Worm (Caenorhabditis elegans) whole organism, late embryonic: ENCODE data around the gene Y53C12B.7.
A peak's percentile ranks its signal among the peaks of the same experiment; 100 is the strongest.

Experiments
- K02D7.2 ChIP-seq: sonication (generic microtip); optimal IDR thresholded peaks from 2 replicates; lab custom pipeline; 2017; ENCODE audit warnings: mild to moderate bottlenecking, missing genetic modification characterization, missing compliant biosample characterization
- T23F11.4 ChIP-seq: fragments of 200-800 bp; sonication (Bioruptor generic); optimal IDR thresholded peaks from 2 replicates; lab custom pipeline; 2018; ENCODE audit warnings: mild to moderate bottlenecking, missing genetic modification characterization, missing compliant biosample characterization
- ama-1 ChIP-seq: fragments of 150-350 bp; optimal IDR thresholded peaks from 2 replicates; lab custom pipeline; 2014
- ceh-14 ChIP-seq: sonication (generic microtip); optimal IDR thresholded peaks from 2 replicates; lab custom pipeline; 2016; ENCODE audit warnings: missing genotype, missing genetic modification characterization, missing compliant biosample characterization
- ceh-19 ChIP-seq: fragments of 200-800 bp; sonication (Bioruptor generic); optimal IDR thresholded peaks from 2 replicates; lab custom pipeline; 2018; ENCODE audit warnings: mild to moderate bottlenecking, missing genetic modification characterization, missing compliant biosample characterization
- ceh-2 ChIP-seq: sonication (generic microtip); optimal IDR thresholded peaks from 2 replicates; lab custom pipeline; 2016; ENCODE audit warnings: missing genotype, missing genetic modification characterization, missing compliant biosample characterization
- ceh-22 ChIP-seq: sonication (generic microtip); optimal IDR thresholded peaks from 2 replicates; lab custom pipeline; 2017; ENCODE audit warnings: missing biosample characterization, missing genetic modification characterization
- ceh-30 ChIP-seq: fragments of 150-350 bp; optimal IDR thresholded peaks from 2 replicates; lab custom pipeline; 2014; ENCODE audit warnings: missing biosample characterization, missing genetic modification characterization
- ceh-31 ChIP-seq: sonication (generic microtip); optimal IDR thresholded peaks from 2 replicates; lab custom pipeline; 2016; ENCODE audit warnings: missing genetic modification characterization, missing compliant biosample characterization
- ceh-34 ChIP-seq: sonication (generic microtip); optimal IDR thresholded peaks from 2 replicates; lab custom pipeline; 2016; ENCODE audit warnings: mild to moderate bottlenecking, missing genetic modification characterization, missing compliant biosample characterization
- ceh-48 ChIP-seq: sonication (generic microtip); optimal IDR thresholded peaks from 2 replicates; lab custom pipeline; 2016; ENCODE audit warnings: missing genetic modification characterization, inconsistent platforms, missing compliant biosample characterization
- ceh-6 ChIP-seq: fragments of 200-800 bp; sonication (Bioruptor generic); optimal IDR thresholded peaks from 2 replicates; lab custom pipeline; 2018; ENCODE audit warnings: mild to moderate bottlenecking, missing genetic modification characterization, missing compliant biosample characterization
- che-1 ChIP-seq: sonication (generic microtip); optimal IDR thresholded peaks from 2 replicates; lab custom pipeline; 2016; ENCODE audit warnings: mild to moderate bottlenecking, missing genetic modification characterization, missing compliant biosample characterization
- dmd-4 ChIP-seq: sonication (generic microtip); optimal IDR thresholded peaks from 2 replicates; lab custom pipeline; 2016; ENCODE audit warnings: borderline replicate concordance, missing genetic modification characterization, missing compliant biosample characterization
- dve-1 ChIP-seq: sonication (generic microtip); optimal IDR thresholded peaks from 2 replicates; lab custom pipeline; 2017; ENCODE audit warnings: antibody characterized with exemption, mild to moderate bottlenecking, missing genetic modification characterization, missing compliant biosample characterization
- elt-2 ChIP-seq: sonication (generic microtip); optimal IDR thresholded peaks from 2 replicates; lab custom pipeline; 2016; ENCODE audit warnings: missing genetic modification reagents, missing genetic modification characterization, missing compliant biosample characterization
- elt-4 ChIP-seq: sonication (generic microtip); optimal IDR thresholded peaks from 2 replicates; lab custom pipeline; 2016; ENCODE audit warnings: missing genetic modification characterization, missing compliant biosample characterization
- ets-4 ChIP-seq: sonication (generic microtip); optimal IDR thresholded peaks from 2 replicates; lab custom pipeline; 2016; ENCODE audit warnings: missing genetic modification characterization, missing compliant biosample characterization
- fax-1 ChIP-seq: sonication (generic microtip); optimal IDR thresholded peaks from 2 replicates; lab custom pipeline; 2016; ENCODE audit warnings: missing genotype, missing genetic modification characterization, missing compliant biosample characterization
- gmeb-2 ChIP-seq: sonication (generic microtip); optimal IDR thresholded peaks from 2 replicates; lab custom pipeline; 2016; ENCODE audit warnings: missing genetic modification characterization, inconsistent platforms, missing compliant biosample characterization
- hlh-13 ChIP-seq: fragments of 200-800 bp; sonication (Bioruptor generic); optimal IDR thresholded peaks from 2 replicates; lab custom pipeline; 2018; ENCODE audit warnings: mild to moderate bottlenecking, missing genetic modification characterization, missing compliant biosample characterization
- hlh-30 ChIP-seq: sonication (generic microtip); optimal IDR thresholded peaks from 2 replicates; lab custom pipeline; 2017; ENCODE audit warnings: antibody characterized with exemption, missing genetic modification characterization, missing compliant biosample characterization; ENCODE audit not compliant: insufficient read depth
- hlh-6 ChIP-seq: sonication (generic microtip); optimal IDR thresholded peaks from 2 replicates; lab custom pipeline; 2016; ENCODE audit warnings: missing genotype, missing genetic modification characterization, missing compliant biosample characterization
- lim-6 ChIP-seq: sonication (generic microtip); optimal IDR thresholded peaks from 2 replicates; lab custom pipeline; 2016; ENCODE audit warnings: missing genetic modification characterization, missing compliant biosample characterization
- mec-3 ChIP-seq: sonication (generic microtip); optimal IDR thresholded peaks from 2 replicates; lab custom pipeline; 2016; ENCODE audit warnings: borderline replicate concordance, missing genetic modification characterization, missing compliant biosample characterization
- nfya-1 ChIP-seq: sonication (generic microtip); optimal IDR thresholded peaks from 2 replicates; lab custom pipeline; 2017; ENCODE audit warnings: missing genetic modification characterization, mild to moderate bottlenecking, missing compliant biosample characterization, antibody characterized with exemption, moderate library complexity
- odd-2 ChIP-seq: sonication (generic microtip); optimal IDR thresholded peaks from 2 replicates; lab custom pipeline; 2017; ENCODE audit warnings: antibody characterized with exemption, mild to moderate bottlenecking, missing genetic modification characterization, missing compliant biosample characterization
- pha-2 ChIP-seq: sonication (generic microtip); optimal IDR thresholded peaks from 2 replicates; lab custom pipeline; 2017; ENCODE audit warnings: mild to moderate bottlenecking, missing genetic modification characterization, missing compliant biosample characterization
- pqm-1 ChIP-seq: sonication (generic microtip); optimal IDR thresholded peaks from 2 replicates; lab custom pipeline; 2016; ENCODE audit warnings: missing genetic modification characterization, missing compliant biosample characterization
- pros-1 ChIP-seq: fragments of 150-350 bp; optimal IDR thresholded peaks from 2 replicates; lab custom pipeline; 2014; ENCODE audit warnings: missing biosample characterization, missing genetic modification reagents, missing genetic modification characterization
- syd-9 ChIP-seq: sonication (generic microtip); optimal IDR thresholded peaks from 2 replicates; lab custom pipeline; 2016; ENCODE audit warnings: mild to moderate bottlenecking, missing genetic modification characterization, moderate library complexity, missing compliant biosample characterization
- tbx-2 ChIP-seq: sonication (generic microtip); optimal IDR thresholded peaks from 2 replicates; lab custom pipeline; 2016; ENCODE audit warnings: missing genetic modification characterization, missing compliant biosample characterization
- unc-55 ChIP-seq: sonication (generic microtip); optimal IDR thresholded peaks from 2 replicates; lab custom pipeline; 2017; ENCODE audit warnings: missing biosample characterization, missing genetic modification reagents, missing genetic modification characterization
- unc-86 ChIP-seq: sonication (generic microtip); optimal IDR thresholded peaks from 2 replicates; lab custom pipeline; 2016; ENCODE audit warnings: missing genetic modification characterization, missing compliant biosample characterization
- ztf-16 ChIP-seq: sonication (generic microtip); optimal IDR thresholded peaks from 2 replicates; lab custom pipeline; 2017; ENCODE audit warnings: missing genetic modification characterization, missing compliant biosample characterization

Y53C12B.7 gene

DNA sequence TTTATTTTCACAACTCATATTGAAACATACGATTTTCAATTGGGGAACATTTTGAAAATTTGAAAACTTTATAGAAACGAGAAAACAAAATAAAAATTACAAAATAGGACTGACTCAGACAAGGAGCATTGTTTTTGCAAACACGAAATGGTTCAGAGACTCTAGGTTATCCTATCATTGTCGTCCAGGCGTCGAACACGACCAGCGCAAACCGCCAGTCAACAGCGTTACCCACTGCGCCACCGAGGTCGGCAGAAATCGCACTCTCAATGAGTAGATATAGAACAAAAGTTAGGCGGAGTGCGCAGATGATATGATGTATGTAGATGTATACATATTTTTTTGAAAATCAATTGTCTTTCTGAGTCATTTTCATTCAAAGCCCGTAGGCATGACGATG lies 21.6 kb upstream of the Y53C12B.7 start (continued):
- TF ChIP-seq ceh-2 (tag; lab: Kevin White, UChicago) = peak; percentile 76
- TF ChIP-seq ztf-16 (tag; lab: Kevin White, UChicago) = peak; percentile 86
- TF ChIP-seq elt-2 = peak; percentile 90
- peak; percentile 66 for TF ChIP-seq ceh-48 (tag; lab: Kevin White, UChicago)
- peak; percentile 80 for TF ChIP-seq che-1 (tag; lab: Kevin White, UChicago)
- TF ChIP-seq unc-86 (tag; lab: Kevin White, UChicago) = peak; percentile 87
- TF ChIP-seq pros-1 (tag; lab: Kevin White, UChicago) = peak; percentile 45
- TF ChIP-seq dmd-4 (tag; lab: Kevin White, UChicago) = peak; percentile 71
- TF ChIP-seq odd-2 = no peak
- TF ChIP-seq hlh-6 (tag; lab: Kevin White, UChicago) = peak; percentile 84
- TF ChIP-seq ceh-22 (tag; lab: Kevin White, UChicago) = no peak
- no peak for TF ChIP-seq elt-4 (tag; lab: Kevin White, UChicago)
- TF ChIP-seq pha-2 = peak; percentile 78
- peak; percentile 2 for TF ChIP-seq hlh-30 (tag; lab: Kevin White, UChicago)
- TF ChIP-seq ceh-14 (tag; lab: Kevin White, UChicago) = peak; percentile 87
- peak; percentile 68 for TF ChIP-seq fax-1 (tag; lab: Kevin White, UChicago)
- TF ChIP-seq T23F11.4 (GFP tag; lab: Kevin White, UChicago) = peak; percentile 76
- TF ChIP-seq tbx-2 (tag; lab: Kevin White, UChicago) = peak; percentile 73
- peak; percentile 81 for TF ChIP-seq ceh-34
- peak; percentile 84 for TF ChIP-seq ceh-6 (GFP tag; lab: Kevin White, UChicago)
- no peak for TF ChIP-seq mec-3 (tag; lab: Kevin White, UChicago)
- TF ChIP-seq ceh-30 (tag; lab: Kevin White, UChicago) = no peak
- peak; percentile 39 for TF ChIP-seq pqm-1 (tag; lab: Kevin White, UChicago)
- peak; percentile 83 for TF ChIP-seq dve-1 (tag; lab: Kevin White, UChicago)
- peak; percentile 78 for TF ChIP-seq syd-9 (tag; lab: Kevin White, UChicago)

DNA sequence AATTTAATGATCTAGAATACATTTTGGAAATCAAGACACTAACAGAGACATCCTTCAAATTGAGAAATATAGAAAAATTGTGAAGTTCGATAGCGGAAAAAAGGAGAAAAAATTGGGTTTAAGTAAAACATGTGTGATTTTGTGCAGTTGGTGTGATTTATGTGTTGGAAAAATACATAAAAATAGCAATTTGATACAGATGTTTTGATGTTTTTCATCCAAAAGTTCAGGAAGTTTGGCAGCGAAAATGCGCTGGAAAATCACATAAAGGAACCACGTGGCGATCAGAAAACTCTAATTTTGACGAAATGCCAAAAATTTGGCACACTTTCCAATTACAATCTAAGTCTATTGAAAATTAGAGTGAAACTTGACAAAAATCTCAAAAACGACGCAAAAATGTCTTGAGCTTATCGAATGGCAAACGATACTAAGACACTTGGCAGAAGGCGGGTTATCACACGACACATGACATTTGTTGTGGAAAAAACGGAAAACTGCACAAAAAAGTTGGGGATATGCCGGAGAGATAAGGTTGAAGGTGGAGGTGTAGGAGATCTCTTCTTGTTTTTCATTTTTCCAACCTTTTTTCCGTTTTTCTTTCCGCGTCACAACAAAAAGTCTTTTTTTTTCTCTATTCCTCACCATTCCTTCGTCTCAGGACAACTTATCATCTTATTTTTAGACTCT lies 21.0 kb upstream of the Y53C12B.7 start, which contains the start of gene ZK1321.4:
ZK1321.4 (minus strand) TSS at position 51 of the 690 bp plus-strand sequence.
- TF ChIP-seq gmeb-2 (no peak), ets-4 (tag; lab: Kevin White, UChicago) (no peak), lim-6 (tag; lab: Kevin White, UChicago) (no peak), ceh-19 (GFP tag; lab: Kevin White, UChicago) (no peak), elt-2 (no peak), ceh-31 (tag; lab: Kevin White, UChicago) (no peak)

DNA sequence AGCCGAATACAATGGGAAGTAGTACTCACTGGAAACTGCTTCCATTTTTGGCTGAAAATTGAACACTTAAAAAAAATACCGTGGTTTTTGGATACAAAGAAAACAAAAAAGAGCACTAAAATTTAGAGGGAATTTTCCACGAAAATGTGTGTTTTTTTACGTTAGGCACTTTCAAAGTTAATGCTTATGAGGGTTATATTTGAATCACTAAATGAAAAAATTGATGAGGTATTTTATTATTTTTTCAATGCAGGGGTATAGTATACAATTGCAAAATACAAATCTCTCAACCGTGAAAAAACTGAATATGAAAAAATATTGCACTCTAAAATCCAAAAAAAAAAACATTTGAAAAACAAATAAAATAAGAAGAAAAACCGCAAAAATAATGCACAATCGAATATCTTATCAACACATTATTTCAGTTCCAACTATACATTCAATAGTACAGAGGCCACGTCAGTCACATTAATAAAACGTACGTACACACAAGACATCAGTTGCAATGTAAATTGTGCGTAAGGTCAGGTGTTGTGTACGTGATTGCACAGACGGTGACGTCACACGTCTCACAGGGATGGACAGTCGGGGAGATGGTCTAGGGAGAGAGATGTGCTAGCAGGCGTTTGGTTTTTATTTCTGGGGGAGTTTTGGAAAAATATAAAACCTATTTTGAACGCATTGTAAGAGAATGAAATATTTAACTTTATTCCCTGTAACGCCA lies 16.9 kb upstream of the Y53C12B.7 start, which contains the start of gene aqp-10:
aqp-10 (minus strand) TSS at position 51 of the 724 bp plus-strand sequence.
- TF ChIP-seq K02D7.2 (tag; lab: Kevin White, UChicago) (no peak), hlh-30 (tag; lab: Kevin White, UChicago) (peak; percentile 24), tbx-2 (tag; lab: Kevin White, UChicago) (peak; percentile 47), ama-1 (lab: Kevin White, UChicago) (no peak), elt-2 (peak; percentile 50), nfya-1 (peak; percentile 68)

DNA sequence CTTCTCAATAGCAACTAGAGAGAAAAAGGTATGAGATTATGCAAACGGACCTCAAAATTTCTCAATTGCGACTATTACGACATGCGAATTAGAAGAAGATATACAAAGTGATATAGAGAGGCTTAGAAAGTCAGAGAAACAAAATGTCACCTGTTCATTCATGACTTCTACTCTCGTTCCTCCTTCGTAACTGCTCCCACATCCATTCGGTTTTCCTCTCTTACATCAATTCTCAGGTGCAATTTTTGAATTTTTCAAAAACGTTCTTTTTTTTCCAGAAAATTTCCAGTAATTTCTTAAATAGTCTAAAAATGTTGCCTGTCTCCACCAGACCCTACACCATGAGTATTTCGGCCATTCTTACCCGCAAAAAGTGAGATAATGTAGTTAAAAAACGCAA lies 11.7 kb upstream of the Y53C12B.7 start:
- TF ChIP-seq unc-55 (GFP tag; lab: Kevin White, UChicago) = peak; percentile 62
- TF ChIP-seq hlh-13 (GFP tag; lab: Kevin White, UChicago) = no peak
- no peak for TF ChIP-seq ceh-2 (tag; lab: Kevin White, UChicago)
